Fruit fly (Drosophila melanogaster) Kc167 (cell line): ENCODE data around the gene capt.

Source experiments
- Myc ChIP-seq: fragments of >200 bp; optimal IDR thresholded peaks from 2 replicates; lab custom pipeline; 2017; ENCODE audit warnings: missing external identifiers
- ttk ChIP-seq: sonication (Bioruptor generic); optimal IDR thresholded peaks from 2 replicates; lab custom pipeline; 2017; ENCODE audit warnings: missing external identifiers

DNA sequence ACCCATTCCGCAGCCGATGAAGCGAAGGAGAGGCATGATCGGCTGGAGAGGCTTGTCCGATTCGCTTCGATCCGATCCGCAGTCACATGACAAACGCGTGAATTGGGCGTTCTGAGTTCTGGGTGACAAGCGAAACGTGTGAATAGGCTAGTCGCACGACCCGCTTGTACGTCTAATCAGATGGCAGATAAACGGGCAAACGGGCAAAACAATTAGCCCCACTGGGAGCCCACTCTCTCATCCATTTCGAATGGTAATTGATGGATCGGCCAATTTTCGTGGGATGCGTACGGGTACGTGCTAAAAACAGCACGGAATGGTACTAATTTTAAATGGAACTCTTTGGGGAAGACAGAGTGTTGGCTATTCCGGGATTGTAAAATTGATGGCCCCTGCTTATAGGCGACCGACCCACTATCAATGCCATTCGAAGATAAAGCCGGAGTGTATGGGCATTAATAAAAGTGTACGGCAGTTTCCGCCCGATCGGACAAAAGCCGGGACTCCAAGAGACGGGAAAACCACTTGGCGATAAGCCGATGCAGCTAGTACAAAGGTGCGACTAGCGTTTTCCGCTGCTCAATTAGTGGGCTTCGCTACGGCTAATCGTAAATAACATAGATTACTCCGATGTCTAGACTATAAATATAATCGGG, 30.5 kb downstream of the capt start:
- no peak for TF ChIP-seq ttk
- no peak for TF ChIP-seq Myc (lab: Kevin White, UChicago)
